Fruit fly (Drosophila melanogaster) whole organism, embryonic: ENCODE measurements around the gene Secp43.

Experiments
- Ada2b ChIP-seq: fragments of 200-800 bp; sonication (Bioruptor generic); IDR thresholded peaks from 2 replicates; pipeline ENCODE4 v1.3.6; 2022; ENCODE audit warnings: missing biosample characterization, missing genetic modification characterization
- B-H1 ChIP-seq: fragments of 200-800 bp; sonication (Bioruptor generic); IDR thresholded peaks from 3 replicates; pipeline ENCODE4 v1.3.6; 2022; ENCODE audit warnings: missing biosample characterization, missing genetic modification characterization
- CG11093 ChIP-seq: fragments of 200-800 bp; sonication (Bioruptor generic); IDR thresholded peaks from 3 replicates; pipeline ENCODE4 v1.3.6; 2022; ENCODE audit warnings: missing biosample characterization, missing genetic modification characterization
- CG12104 ChIP-seq: fragments of 200-800 bp; sonication (Bioruptor generic); optimal IDR thresholded peaks from 3 replicates; lab custom pipeline; 2016; ENCODE audit warnings: missing biosample characterization, missing genetic modification characterization
- CG13775 ChIP-seq: fragments of 200-800 bp; sonication (Bioruptor generic); optimal IDR thresholded peaks from 3 replicates; lab custom pipeline; 2017; ENCODE audit warnings: missing biosample characterization, mild to moderate bottlenecking, missing genetic modification characterization
- CG14050 ChIP-seq: fragments of 200-800 bp; sonication (Bioruptor generic); IDR thresholded peaks from 3 replicates; pipeline ENCODE4 v1.3.6; 2022; ENCODE audit warnings: missing biosample characterization, missing genetic modification characterization
- CG14441 ChIP-seq: fragments of 200-800 bp; sonication (Bioruptor generic); IDR thresholded peaks from 2 replicates; pipeline ENCODE4 v1.3.6; 2022; ENCODE audit warnings: missing biosample characterization, missing genetic modification characterization
- CG15073 ChIP-seq: fragments of 200-800 bp; sonication (Bioruptor generic); optimal IDR thresholded peaks from 2 replicates; lab custom pipeline; 2016; ENCODE audit warnings: missing biosample characterization, missing genetic modification characterization
- CG17361 ChIP-seq: fragments of 200-800 bp; sonication (Bioruptor generic); IDR thresholded peaks from 3 replicates; pipeline ENCODE4 v1.3.6; 2022; ENCODE audit warnings: missing biosample characterization, missing genetic modification characterization
- CG17802 ChIP-seq: fragments of 200-800 bp; sonication (Bioruptor generic); optimal IDR thresholded peaks from 2 replicates; lab custom pipeline; 2018; ENCODE audit warnings: missing biosample characterization, mild to moderate bottlenecking, missing genetic modification characterization, moderate library complexity
- CG8089 ChIP-seq: fragments of 200-800 bp; sonication (Bioruptor generic); optimal IDR thresholded peaks from 3 replicates; lab custom pipeline; 2016; ENCODE audit warnings: missing biosample characterization, missing genetic modification characterization
- CG9215 ChIP-seq: fragments of 200-800 bp; sonication (Bioruptor generic); IDR thresholded peaks from 2 replicates; pipeline ENCODE4 v1.3.6; 2022; ENCODE audit warnings: missing biosample characterization, missing genetic modification characterization
- CG9727 ChIP-seq: fragments of 200-800 bp; sonication (Bioruptor generic); optimal IDR thresholded peaks from 3 replicates; lab custom pipeline; 2017; ENCODE audit warnings: missing biosample characterization, mild to moderate bottlenecking, missing genetic modification characterization
- CG9876 ChIP-seq: fragments of 200-800 bp; sonication (Bioruptor generic); optimal IDR thresholded peaks from 2 replicates; lab custom pipeline; 2016; ENCODE audit warnings: missing biosample characterization, missing genetic modification characterization
- CTCF ChIP-seq: fragments of 200-800 bp; sonication (Bioruptor generic); optimal IDR thresholded peaks from 2 replicates; lab custom pipeline; 2017; ENCODE audit warnings: missing biosample characterization, mild to moderate bottlenecking, missing genetic modification characterization, moderate library complexity
- CoRest ChIP-seq: fragments of 200-800 bp; sonication (Bioruptor generic); optimal IDR thresholded peaks from 3 replicates; lab custom pipeline; 2018; ENCODE audit warnings: missing biosample characterization, mild to moderate bottlenecking, missing genetic modification characterization, moderate library complexity
- D ChIP-seq, 2 experiments: fragments of 200-800 bp in 1 of 2; fragments of >200 bp in 1 of 2; sonication (Bioruptor generic) in 1 of 2; optimal IDR thresholded peaks; 2 replicates in 1 of 2; 3 replicates in 1 of 2; lab custom pipeline; 2017; ENCODE audit warnings: mild to moderate bottlenecking in 1 of 2, missing biosample characterization in 1 of 2, missing genetic modification characterization in 1 of 2, missing genetic modification reagents in 1 of 2
- D19A ChIP-seq: fragments of 200-800 bp; optimal IDR thresholded peaks from 3 replicates; lab custom pipeline; 2019; ENCODE audit warnings: missing biosample characterization, mild to moderate bottlenecking, missing genetic modification characterization, moderate library complexity
- Deaf1 ChIP-seq: fragments of 200-800 bp; optimal IDR thresholded peaks from 3 replicates; lab custom pipeline; 2019; ENCODE audit warnings: missing biosample characterization, mild to moderate bottlenecking, missing genetic modification characterization, moderate library complexity
- Dek ChIP-seq: fragments of 200-800 bp; sonication (Bioruptor generic); optimal IDR thresholded peaks from 3 replicates; lab custom pipeline; 2019; ENCODE audit warnings: missing biosample characterization, mild to moderate bottlenecking, missing genetic modification characterization, moderate library complexity
- Dip2 ChIP-seq: fragments of 200-800 bp; sonication (Bioruptor generic); IDR thresholded peaks from 2 replicates; pipeline ENCODE4 v1.3.6; 2022; ENCODE audit warnings: missing biosample characterization, missing genetic modification characterization
- Doc3 ChIP-seq: fragments of 200-800 bp; sonication (Bioruptor generic); IDR thresholded peaks from 3 replicates; pipeline ENCODE4 v1.3.6; 2022; ENCODE audit warnings: missing biosample characterization, missing genetic modification characterization; ENCODE audit not compliant: partially characterized antibody
- Dp ChIP-seq: fragments of 200-800 bp; sonication (Bioruptor generic); optimal IDR thresholded peaks from 2 replicates; lab custom pipeline; 2018; ENCODE audit warnings: missing biosample characterization, mild to moderate bottlenecking, missing genetic modification characterization, moderate library complexity
- Fer3 ChIP-seq: fragments of 200-800 bp; sonication (Bioruptor generic); optimal IDR thresholded peaks from 2 replicates; lab custom pipeline; 2018; ENCODE audit warnings: missing biosample characterization, mild to moderate bottlenecking, missing genetic modification characterization, moderate library complexity
- MESR4 ChIP-seq: fragments of 200-800 bp; sonication (Bioruptor generic); optimal IDR thresholded peaks from 2 replicates; lab custom pipeline; 2018; ENCODE audit warnings: missing biosample characterization, mild to moderate bottlenecking, missing genetic modification characterization, moderate library complexity
- Mrtf ChIP-seq: fragments of 200-800 bp; sonication (Bioruptor generic); IDR thresholded peaks from 3 replicates; pipeline ENCODE4 v1.3.6; 2022; ENCODE audit warnings: missing biosample characterization, missing genetic modification characterization
- Myb ChIP-seq: fragments of 200-800 bp; sonication (Bioruptor generic); optimal IDR thresholded peaks from 2 replicates; lab custom pipeline; 2016; ENCODE audit warnings: missing biosample characterization, missing genetic modification characterization
- Nf-YB ChIP-seq: fragments of 200-800 bp; sonication (Bioruptor generic); optimal IDR thresholded peaks from 3 replicates; lab custom pipeline; 2019; ENCODE audit warnings: missing biosample characterization, mild to moderate bottlenecking, missing genetic modification characterization, moderate library complexity
- PHDP ChIP-seq: fragments of 200-800 bp; sonication (Bioruptor generic); optimal IDR thresholded peaks from 3 replicates; lab custom pipeline; 2018; ENCODE audit warnings: missing biosample characterization, mild to moderate bottlenecking, missing genetic modification characterization, moderate library complexity
- Scr ChIP-seq: fragments of 200-800 bp; sonication (Bioruptor generic); IDR thresholded peaks from 2 replicates; pipeline ENCODE4 v1.3.6; 2022; ENCODE audit warnings: missing biosample characterization, missing genetic modification characterization; ENCODE audit not compliant: partially characterized antibody
- Spps ChIP-seq: fragments of 200-800 bp; sonication (Bioruptor generic); optimal IDR thresholded peaks from 2 replicates; lab custom pipeline; 2018; ENCODE audit warnings: missing biosample characterization, mild to moderate bottlenecking, missing genetic modification characterization
- Stat92E ChIP-seq, 3 experiments: fragments of >200 bp in 2 of 3; fragments of 200-800 bp in 1 of 3; sonication (Bioruptor generic) in 1 of 3; optimal IDR thresholded peaks; 2 replicates each; lab custom pipeline; 2017 to 2019; ENCODE audit warnings: missing biosample characterization in 3 of 3, missing genetic modification characterization in 3 of 3, mild to moderate bottlenecking in 1 of 3, moderate library complexity in 1 of 3
- ato ChIP-seq: fragments of 200-800 bp; sonication (Bioruptor generic); IDR thresholded peaks from 2 replicates; pipeline ENCODE4 v1.3.6; 2022; ENCODE audit warnings: missing biosample characterization, missing genetic modification characterization; ENCODE audit not compliant: partially characterized antibody
- chif ChIP-seq, 2 experiments: fragments of 200-800 bp; sonication (Bioruptor generic); optimal IDR thresholded peaks; 3 replicates each; lab custom pipeline; 2016; ENCODE audit warnings: missing biosample characterization in 2 of 2, missing genetic modification characterization in 2 of 2
- corto ChIP-seq: fragments of 200-800 bp; sonication (Bioruptor generic); optimal IDR thresholded peaks from 2 replicates; lab custom pipeline; 2016; ENCODE audit warnings: missing biosample characterization, mild to moderate bottlenecking, missing genetic modification characterization, moderate library complexity
- dpn ChIP-seq, 2 experiments: fragments of 200-800 bp; sonication (Bioruptor generic); optimal IDR thresholded peaks; 3 replicates each; lab custom pipeline; 2016; ENCODE audit warnings: missing biosample characterization in 2 of 2, missing genetic modification characterization in 2 of 2
- ewg ChIP-seq: fragments of 200-800 bp; sonication (Bioruptor generic); optimal IDR thresholded peaks from 3 replicates; lab custom pipeline; 2017; ENCODE audit warnings: mild to moderate bottlenecking, missing biosample characterization, missing genetic modification reagents, missing genetic modification characterization
- exex ChIP-seq: fragments of 200-800 bp; sonication (Bioruptor generic); optimal IDR thresholded peaks from 4 replicates; lab custom pipeline; 2018; ENCODE audit warnings: missing biosample characterization, mild to moderate bottlenecking, missing genetic modification characterization, moderate library complexity
- grau ChIP-seq: fragments of 200-800 bp; optimal IDR thresholded peaks from 3 replicates; lab custom pipeline; 2019; ENCODE audit warnings: missing biosample characterization, mild to moderate bottlenecking, missing genetic modification characterization, moderate library complexity
- maf-S ChIP-seq: fragments of 200-800 bp; sonication (Bioruptor generic); optimal IDR thresholded peaks from 2 replicates; lab custom pipeline; 2016; ENCODE audit warnings: missing biosample characterization, missing genetic modification characterization
- odd ChIP-seq: fragments of 200-800 bp; sonication (Bioruptor generic); optimal IDR thresholded peaks from 2 replicates; lab custom pipeline; 2017; ENCODE audit warnings: missing biosample characterization, mild to moderate bottlenecking, missing genetic modification characterization
- onecut ChIP-seq: fragments of 200-800 bp; sonication (Bioruptor generic); IDR thresholded peaks from 2 replicates; pipeline ENCODE4 v1.3.6; 2022; ENCODE audit warnings: missing biosample characterization, missing genetic modification characterization
- p53 ChIP-seq: fragments of 200-800 bp; sonication (Bioruptor generic); optimal IDR thresholded peaks from 2 replicates; lab custom pipeline; 2016; ENCODE audit warnings: missing biosample characterization, missing genetic modification characterization
- pita ChIP-seq: fragments of 200-800 bp; sonication (Bioruptor generic); optimal IDR thresholded peaks from 2 replicates; lab custom pipeline; 2017; ENCODE audit warnings: missing biosample characterization, mild to moderate bottlenecking, missing genetic modification characterization
- scrt ChIP-seq: fragments of 200-800 bp; sonication (Bioruptor generic); optimal IDR thresholded peaks from 2 replicates; lab custom pipeline; 2018; ENCODE audit warnings: missing biosample characterization, mild to moderate bottlenecking, missing genetic modification characterization, moderate library complexity
- sens ChIP-seq: fragments of 200-800 bp; sonication (Bioruptor generic); peaks from one replicate; lab custom pipeline; 2016; ENCODE audit warnings: missing biosample characterization, missing genetic modification characterization
- slbo ChIP-seq: fragments of 200-800 bp; sonication (Bioruptor generic); IDR thresholded peaks from 2 replicates; pipeline ENCODE4 v1.3.6; 2022; ENCODE audit warnings: missing biosample characterization, missing genetic modification characterization
- ssp ChIP-seq: fragments of 200-800 bp; sonication (Bioruptor generic); IDR thresholded peaks from 2 replicates; pipeline ENCODE4 v1.3.6; 2022; ENCODE audit warnings: missing biosample characterization, missing genetic modification characterization
- tgo ChIP-seq: fragments of 200-800 bp; sonication (Bioruptor generic); IDR thresholded peaks from 3 replicates; pipeline ENCODE4 v1.3.6; 2022; ENCODE audit warnings: missing biosample characterization, missing genetic modification characterization
- tio ChIP-seq: fragments of 200-800 bp; sonication (Bioruptor generic); optimal IDR thresholded peaks from 2 replicates; lab custom pipeline; 2017; ENCODE audit warnings: missing biosample characterization, missing genetic modification characterization, inconsistent platforms
- ttk ChIP-seq: fragments of 200-800 bp; sonication (Bioruptor generic); IDR thresholded peaks from 2 replicates; pipeline ENCODE4 v2.1.2; 2022; ENCODE audit warnings: missing biosample characterization, missing genetic modification characterization

Gene Secp43

dm6 chr2L:4417982-4418381 lies 36.3 kb downstream of the Secp43 start:
- TF ChIP-seq Stat92E (GFP tag; optimal IDR thresholded peaks at IDR 0.05; lab: Kevin White, UChicago) (no peak), slbo (GFP tag; lab: Robert Waterston, UW) (peak; percentile 27; the same call in 1 of the 2 replicates), CG9876 (no peak), MESR4 (GFP tag; lab: Kevin White, UChicago) (no peak), CG15073 (GFP tag; lab: Kevin White, UChicago) (no peak), CG17361 (GFP tag; lab: Robert Waterston, UW) (no peak), tio (no peak), sens (GFP tag; lab: Kevin White, UChicago) (peak; percentile 54), pita (GFP tag; lab: Kevin White, UChicago) (no peak), CTCF (GFP tag; lab: Kevin White, UChicago) (peak; percentile 94), B-H1 (peak; percentile 12; the same call in 1 of the 3 replicates), tgo (GFP tag; lab: Robert Waterston, UW) (no peak), CG14441 (GFP tag; lab: Robert Waterston, UW) (peak; percentile 42; the same call in 1 of the 2 replicates), maf-S (GFP tag; lab: Kevin White, UChicago) (no peak), corto (no peak), Mrtf (GFP tag; lab: Robert Waterston, UW) (no peak), Nf-YB (GFP tag; lab: Kevin White, UChicago) (no peak), ato (GFP tag; lab: Robert Waterston, UW) (no peak), onecut (GFP tag; lab: Robert Waterston, UW) (peak; percentile 33; the same call in 1 of the 2 replicates), ssp (GFP tag; lab: Robert Waterston, UW) (0 out of 2 replicates have a peak, but pooled peaks have one; percentile 22), Dip2 (GFP tag; lab: Robert Waterston, UW) (peak; percentile 91), CG8089 (GFP tag; lab: Kevin White, UChicago) (no peak), dpn (GFP tag; optimal IDR thresholded peaks at IDR 0.05; lab: Kevin White, UChicago) (peak in 1 of 2 experiments; percentile 4), Fer3 (tag; lab: Kevin White, UChicago) (no peak), Myb (GFP tag; lab: Kevin White, UChicago) (no peak), Dp (GFP tag; lab: Kevin White, UChicago) (no peak), CG17802 (tag; lab: Kevin White, UChicago) (no peak), chif (GFP tag; optimal IDR thresholded peaks at IDR 0.05; lab: Kevin White, UChicago) (no peak), odd (GFP tag; lab: Kevin White, UChicago) (no peak), Spps (tag; lab: Kevin White, UChicago) (no peak), exex (tag; lab: Kevin White, UChicago) (no peak), Doc3 (no peak), CG9215 (GFP tag; lab: Robert Waterston, UW) (no peak), scrt (GFP tag; lab: Kevin White, UChicago) (peak; percentile 48), Ada2b (GFP tag; lab: Robert Waterston, UW) (no peak), grau (no peak), CG14050 (GFP tag; lab: Robert Waterston, UW) (no peak), p53 (GFP tag; lab: Kevin White, UChicago) (no peak), Scr (GFP tag; lab: Robert Waterston, UW) (no peak), D (optimal IDR thresholded peaks at IDR 0.05; lab: Kevin White, UChicago) (no peak), D (GFP tag; optimal IDR thresholded peaks at IDR 0.05; lab: Kevin White, UChicago) (peak; percentile 15), ewg (GFP tag; lab: Kevin White, UChicago) (no peak), CG9727 (GFP tag; lab: Kevin White, UChicago) (no peak), CoRest (tag; lab: Kevin White, UChicago) (no peak), ttk (GFP tag; lab: Robert Waterston, UW) (0 out of 2 replicates have a peak, but pooled peaks have one; percentile 38), Dek (tag; lab: Kevin White, UChicago) (no peak), D19A (tag; lab: Kevin White, UChicago) (no peak), CG11093 (no peak), PHDP (tag; lab: Kevin White, UChicago) (no peak), CG13775 (no peak), Deaf1 (tag; lab: Kevin White, UChicago) (no peak), CG12104 (GFP tag; lab: Kevin White, UChicago) (no peak)
